Fruit fly (Drosophila melanogaster) Kc167 (cell line): Measurements from ENCODE around the gene Rassf.

Source experiments
- Myc ChIP-seq: fragments of >200 bp; optimal IDR thresholded peaks from 2 replicates; lab custom pipeline; 2017; ENCODE audit warnings: missing external identifiers
- Sin3A ChIP-seq: fragments of >200 bp; optimal IDR thresholded peaks from 2 replicates; lab custom pipeline; 2018; ENCODE audit warnings: missing external identifiers
- ttk ChIP-seq: sonication (Bioruptor generic); optimal IDR thresholded peaks from 2 replicates; lab custom pipeline; 2017; ENCODE audit warnings: missing external identifiers

- no peak for TF ChIP-seq Sin3A
- no peak for TF ChIP-seq Myc
- TF ChIP-seq ttk (lab: Kevin White, UChicago), result no peak
These were observed 14.6 kb upstream of the Rassf start for dm6 chr3R:23132299-23132698.
